Worm (Caenorhabditis elegans) whole organism, L4 larva: ENCODE measurements around the gene sms-2.

Experiments
- F49E8.2 ChIP-seq: sonication (generic microtip); optimal IDR thresholded peaks from 2 replicates; lab custom pipeline; 2016; ENCODE audit warnings: missing compliant biosample characterization, mild to moderate bottlenecking, missing genetic modification characterization, borderline replicate concordance
- lin-39 ChIP-seq: fragments of 150-350 bp; optimal IDR thresholded peaks from 2 replicates; lab custom pipeline; 2014; ENCODE audit warnings: missing biosample characterization, missing genetic modification reagents, missing genetic modification characterization
- nhr-237 ChIP-seq: sonication (generic microtip); optimal IDR thresholded peaks from 2 replicates; lab custom pipeline; 2017; ENCODE audit warnings: missing biosample characterization, missing genetic modification characterization
- php-3 ChIP-seq: fragments of 200-800 bp; sonication (Bioruptor generic); IDR thresholded peaks from 2 replicates; pipeline ENCODE4 v1.3.6; 2022; ENCODE audit warnings: missing genetic modification reagents, missing genetic modification characterization, missing compliant biosample characterization
- saeg-2 ChIP-seq: fragments of 200-800 bp; sonication (Bioruptor generic); IDR thresholded peaks from 2 replicates; pipeline ENCODE4 v1.3.6; 2022; ENCODE audit warnings: missing genetic modification reagents, missing genetic modification characterization, missing compliant biosample characterization
- zfp-3 ChIP-seq: fragments of 200-800 bp; sonication (Bioruptor generic); conservative IDR thresholded peaks from 2 replicates; pipeline ENCODE4 v1.3.6; 2022; ENCODE audit warnings: missing genetic modification reagents, missing genetic modification characterization, missing compliant biosample characterization
- zip-2 ChIP-seq: fragments of 150-350 bp; optimal IDR thresholded peaks from 2 replicates; lab custom pipeline; 2014; ENCODE audit warnings: missing biosample characterization, missing genetic modification characterization

Gene sms-2

ce11 chrX:897948-898347, 50.7 kb downstream of the sms-2 start, which contains the start of gene mab-7:
mab-7 (minus strand) TSS chrX:898048.
- no peak for TF ChIP-seq nhr-237 (tag; lab: Kevin White, UChicago)
- TF ChIP-seq saeg-2 (GFP tag; lab: Robert Waterston, UW): no peak
- TF ChIP-seq zip-2 (tag; lab: Kevin White, UChicago): no peak
- TF ChIP-seq zfp-3 (GFP tag; lab: Robert Waterston, UW): no peak
- TF ChIP-seq lin-39 (tag; lab: Kevin White, UChicago): no peak
- no peak for TF ChIP-seq php-3 (GFP tag; lab: Robert Waterston, UW)
- no peak for TF ChIP-seq F49E8.2 (tag; lab: Kevin White, UChicago)
